Fruit fly (Drosophila melanogaster) whole organism, embryonic: ENCODE data around the gene Ctr1A.

Source experiments
- Abd-B ChIP-seq: fragments of 200-800 bp; sonication (Bioruptor generic); optimal IDR thresholded peaks from 2 replicates; lab custom pipeline; 2018; ENCODE audit warnings: missing biosample characterization, mild to moderate bottlenecking, missing genetic modification characterization, moderate library complexity
- BEAF-32 ChIP-seq: fragments of 200-800 bp; sonication (Bioruptor generic); optimal IDR thresholded peaks from 3 replicates; lab custom pipeline; 2017; ENCODE audit warnings: missing biosample characterization, missing genetic modification characterization, mild to moderate bottlenecking, moderate library complexity, missing genetic modification reagents
- Bgb ChIP-seq: fragments of 200-800 bp; sonication (Bioruptor generic); IDR thresholded peaks from 2 replicates; pipeline ENCODE4 v1.3.6; 2022; ENCODE audit warnings: missing biosample characterization, missing genetic modification characterization; ENCODE audit not compliant: partially characterized antibody
- CG10209 ChIP-seq: fragments of 200-800 bp; sonication (Bioruptor generic); optimal IDR thresholded peaks from 3 replicates; lab custom pipeline; 2017; ENCODE audit warnings: missing biosample characterization, mild to moderate bottlenecking, missing genetic modification characterization, missing genetic modification reagents
- CG11504 ChIP-seq: fragments of 200-800 bp; sonication (Bioruptor generic); optimal IDR thresholded peaks from 3 replicates; lab custom pipeline; 2019; ENCODE audit warnings: missing biosample characterization, mild to moderate bottlenecking, missing genetic modification characterization, moderate library complexity
- CG11560 ChIP-seq: fragments of 200-800 bp; sonication (Bioruptor generic); IDR thresholded peaks from 3 replicates; pipeline ENCODE4 v1.3.6; 2022; ENCODE audit warnings: missing biosample characterization, missing genetic modification characterization
- CG12299 ChIP-seq: fragments of 200-800 bp; sonication (Bioruptor generic); optimal IDR thresholded peaks from 2 replicates; lab custom pipeline; 2018; ENCODE audit warnings: missing biosample characterization, mild to moderate bottlenecking, missing genetic modification characterization
- CG12659 ChIP-seq: fragments of 200-800 bp; sonication (Bioruptor generic); optimal IDR thresholded peaks from 3 replicates; lab custom pipeline; 2017; ENCODE audit warnings: mild to moderate bottlenecking, missing biosample characterization, missing genetic modification reagents, missing genetic modification characterization
- CG16815 ChIP-seq: fragments of 200-800 bp; sonication (Bioruptor generic); optimal IDR thresholded peaks from 3 replicates; lab custom pipeline; 2017; ENCODE audit warnings: missing biosample characterization, mild to moderate bottlenecking, missing genetic modification characterization
- CG17186 ChIP-seq: fragments of 200-800 bp; sonication (Bioruptor generic); optimal IDR thresholded peaks from 3 replicates; lab custom pipeline; 2017; ENCODE audit warnings: missing biosample characterization, missing genetic modification reagents, missing genetic modification characterization
- CG2116 ChIP-seq: fragments of 200-800 bp; sonication (Bioruptor generic); optimal IDR thresholded peaks from 3 replicates; lab custom pipeline; 2018; ENCODE audit warnings: missing biosample characterization, mild to moderate bottlenecking, missing genetic modification characterization
- CG2678 ChIP-seq: fragments of 200-800 bp; sonication (Bioruptor generic); optimal IDR thresholded peaks from 3 replicates; lab custom pipeline; 2019; ENCODE audit warnings: missing biosample characterization, mild to moderate bottlenecking, missing genetic modification characterization, moderate library complexity
- CG31441 ChIP-seq: fragments of 200-800 bp; sonication (Bioruptor generic); IDR thresholded peaks from 2 replicates; pipeline ENCODE4 v1.3.6; 2022; ENCODE audit warnings: missing biosample characterization, missing genetic modification characterization
- CG3726 ChIP-seq: fragments of 200-800 bp; sonication (Bioruptor generic); IDR thresholded peaks from 3 replicates; pipeline ENCODE4, ENCODE4 v1.3.6; 2022; ENCODE audit warnings: missing biosample characterization, missing genetic modification characterization
- CG4424 ChIP-seq: fragments of 200-800 bp; sonication (Bioruptor generic); optimal IDR thresholded peaks from 3 replicates; lab custom pipeline; 2016; ENCODE audit warnings: missing biosample characterization, missing genetic modification characterization
- CG6272 ChIP-seq: fragments of 200-800 bp; sonication (Bioruptor generic); IDR thresholded peaks from 2 replicates; pipeline ENCODE4 v1.3.6; 2022; ENCODE audit warnings: missing biosample characterization, missing genetic modification characterization
- CG7745 ChIP-seq: fragments of 200-800 bp; sonication (Bioruptor generic); optimal IDR thresholded peaks from 2 replicates; lab custom pipeline; 2018; ENCODE audit warnings: missing biosample characterization, mild to moderate bottlenecking, missing genetic modification characterization, moderate library complexity
- CG8290 ChIP-seq, 3 experiments: fragments of 200-800 bp; sonication (Bioruptor generic); optimal IDR thresholded peaks; 2 replicates each; lab custom pipeline; 2016 to 2019; ENCODE audit warnings: missing biosample characterization in 3 of 3, missing genetic modification characterization in 3 of 3, mild to moderate bottlenecking in 2 of 3, moderate library complexity in 1 of 3
- CHES-1-like ChIP-seq: fragments of 200-800 bp; sonication (Bioruptor generic); optimal IDR thresholded peaks from 2 replicates; lab custom pipeline; 2016; ENCODE audit warnings: missing biosample characterization, missing genetic modification characterization
- CkIIα-i1 ChIP-seq: fragments of 200-800 bp; sonication (Bioruptor generic); IDR thresholded peaks from 2 replicates; pipeline ENCODE4 v1.3.6; 2022; ENCODE audit warnings: missing biosample characterization, missing genetic modification characterization
- D19A ChIP-seq: fragments of 200-800 bp; optimal IDR thresholded peaks from 3 replicates; lab custom pipeline; 2019; ENCODE audit warnings: missing biosample characterization, mild to moderate bottlenecking, missing genetic modification characterization, moderate library complexity
- Dad ChIP-seq: fragments of 200-800 bp; sonication (Bioruptor generic); optimal IDR thresholded peaks from 3 replicates; lab custom pipeline; 2016; ENCODE audit warnings: missing biosample characterization, missing genetic modification characterization
- NC2α ChIP-seq: fragments of 200-800 bp; sonication (Bioruptor generic); optimal IDR thresholded peaks from 2 replicates; lab custom pipeline; 2016; ENCODE audit warnings: missing biosample characterization, missing genetic modification characterization
- NK7.1 ChIP-seq: fragments of 200-800 bp; sonication (Bioruptor generic); optimal IDR thresholded peaks from 3 replicates; lab custom pipeline; 2016; ENCODE audit warnings: missing biosample characterization, missing genetic modification characterization
- Pdp1 ChIP-seq, 2 experiments: fragments of 200-800 bp; sonication (Bioruptor generic); optimal IDR thresholded peaks; 3 replicates each; lab custom pipeline; 2016; ENCODE audit warnings: missing biosample characterization in 2 of 2, missing genetic modification characterization in 2 of 2, mild to moderate bottlenecking in 1 of 2, moderate library complexity in 1 of 2
- Six4 ChIP-seq: fragments of 200-800 bp; sonication (Bioruptor generic); optimal IDR thresholded peaks from 2 replicates; lab custom pipeline; 2016; ENCODE audit warnings: missing biosample characterization, missing genetic modification characterization
- Sox102F ChIP-seq: fragments of 200-800 bp; sonication (Bioruptor generic); optimal IDR thresholded peaks from 2 replicates; lab custom pipeline; 2018; ENCODE audit warnings: missing biosample characterization, mild to moderate bottlenecking, missing genetic modification characterization, moderate library complexity
- danr ChIP-seq: fragments of 200-800 bp; sonication (Bioruptor generic); IDR thresholded peaks from 2 replicates; pipeline ENCODE4 v1.3.6; 2022; ENCODE audit warnings: missing biosample characterization, missing genetic modification characterization
- dm ChIP-seq: fragments of 200-800 bp; sonication (Bioruptor generic); optimal IDR thresholded peaks from 3 replicates; lab custom pipeline; 2016; ENCODE audit warnings: missing biosample characterization, missing genetic modification characterization
- dmrt99B ChIP-seq: fragments of 200-800 bp; sonication (Bioruptor generic); optimal IDR thresholded peaks from 2 replicates; lab custom pipeline; 2018; ENCODE audit warnings: missing biosample characterization, mild to moderate bottlenecking, missing genetic modification characterization, moderate library complexity
- fd3F ChIP-seq: fragments of 200-800 bp; sonication (Bioruptor generic); optimal IDR thresholded peaks from 2 replicates; lab custom pipeline; 2018; ENCODE audit warnings: missing biosample characterization, mild to moderate bottlenecking, missing genetic modification characterization, moderate library complexity
- grn ChIP-seq: fragments of 200-800 bp; sonication (Bioruptor generic); optimal IDR thresholded peaks from 3 replicates; lab custom pipeline; 2017; ENCODE audit warnings: missing biosample characterization, missing genetic modification characterization
- hb ChIP-seq: fragments of 200-800 bp; sonication (Bioruptor generic); IDR thresholded peaks from 3 replicates; pipeline ENCODE4 v1.3.6; 2022; ENCODE audit warnings: missing biosample characterization, missing genetic modification characterization; ENCODE audit not compliant: partially characterized antibody
- insv ChIP-seq, 2 experiments: fragments of 200-800 bp; sonication (Bioruptor generic); optimal IDR thresholded peaks; 3 replicates each; lab custom pipeline; 2016 to 2018; ENCODE audit warnings: missing biosample characterization in 2 of 2, missing genetic modification characterization in 2 of 2
- klu ChIP-seq: fragments of 200-800 bp; sonication (Bioruptor generic); IDR thresholded peaks from 2 replicates; pipeline ENCODE4 v1.3.6; 2022; ENCODE audit warnings: missing biosample characterization, missing genetic modification characterization
- kni ChIP-seq: fragments of 200-800 bp; sonication (Bioruptor generic); optimal IDR thresholded peaks from 3 replicates; lab custom pipeline; 2017; ENCODE audit warnings: mild to moderate bottlenecking, missing biosample characterization, missing genetic modification reagents, missing genetic modification characterization
- knrl ChIP-seq: fragments of 200-800 bp; sonication (Bioruptor generic); IDR thresholded peaks from 3 replicates; pipeline ENCODE4 v1.3.6; 2022; ENCODE audit warnings: missing biosample characterization, missing genetic modification characterization; ENCODE audit not compliant: partially characterized antibody
- lilli ChIP-seq: fragments of 200-800 bp; sonication (Bioruptor generic); optimal IDR thresholded peaks from 3 replicates; lab custom pipeline; 2016; ENCODE audit warnings: missing biosample characterization, missing genetic modification characterization
- peb ChIP-seq: fragments of 200-800 bp; sonication (Bioruptor generic); IDR thresholded peaks from 2 replicates; pipeline ENCODE4 v1.3.6; 2022; ENCODE audit warnings: missing biosample characterization, missing genetic modification characterization
- pho ChIP-seq: fragments of 200-800 bp; sonication (Bioruptor generic); optimal IDR thresholded peaks from 2 replicates; lab custom pipeline; 2016; ENCODE audit warnings: missing biosample characterization, missing genetic modification characterization
- pum ChIP-seq: fragments of 200-800 bp; sonication (Bioruptor generic); optimal IDR thresholded peaks from 2 replicates; lab custom pipeline; 2016; ENCODE audit warnings: missing biosample characterization, missing genetic modification characterization
- pzg ChIP-seq: fragments of 200-800 bp; sonication (Bioruptor generic); optimal IDR thresholded peaks from 3 replicates; lab custom pipeline; 2018; ENCODE audit warnings: missing biosample characterization, mild to moderate bottlenecking, missing genetic modification characterization, moderate library complexity
- rib ChIP-seq: fragments of 200-800 bp; sonication (Bioruptor generic); IDR thresholded peaks from 2 replicates; pipeline ENCODE4 v1.3.6; 2022; ENCODE audit warnings: missing biosample characterization, missing genetic modification characterization
- so ChIP-seq: fragments of 200-800 bp; sonication (Bioruptor generic); IDR thresholded peaks from 3 replicates; pipeline ENCODE4 v1.3.6; 2022; ENCODE audit warnings: missing biosample characterization, missing genetic modification characterization
- ssp ChIP-seq: fragments of 200-800 bp; sonication (Bioruptor generic); IDR thresholded peaks from 2 replicates; pipeline ENCODE4 v1.3.6; 2022; ENCODE audit warnings: missing biosample characterization, missing genetic modification characterization
- stc ChIP-seq: fragments of 200-800 bp; sonication (Bioruptor generic); IDR thresholded peaks from 2 replicates; pipeline ENCODE4 v1.3.6; 2022; ENCODE audit warnings: missing biosample characterization, missing genetic modification characterization
- ttk ChIP-seq: fragments of 200-800 bp; sonication (Bioruptor generic); IDR thresholded peaks from 2 replicates; pipeline ENCODE4 v2.1.2; 2022; ENCODE audit warnings: missing biosample characterization, missing genetic modification characterization
- z ChIP-seq: fragments of 200-800 bp; sonication (Bioruptor generic); IDR thresholded peaks from 3 replicates; pipeline ENCODE4 v1.3.6; 2022; ENCODE audit warnings: missing biosample characterization, missing genetic modification characterization

Ctr1A gene

DNA sequence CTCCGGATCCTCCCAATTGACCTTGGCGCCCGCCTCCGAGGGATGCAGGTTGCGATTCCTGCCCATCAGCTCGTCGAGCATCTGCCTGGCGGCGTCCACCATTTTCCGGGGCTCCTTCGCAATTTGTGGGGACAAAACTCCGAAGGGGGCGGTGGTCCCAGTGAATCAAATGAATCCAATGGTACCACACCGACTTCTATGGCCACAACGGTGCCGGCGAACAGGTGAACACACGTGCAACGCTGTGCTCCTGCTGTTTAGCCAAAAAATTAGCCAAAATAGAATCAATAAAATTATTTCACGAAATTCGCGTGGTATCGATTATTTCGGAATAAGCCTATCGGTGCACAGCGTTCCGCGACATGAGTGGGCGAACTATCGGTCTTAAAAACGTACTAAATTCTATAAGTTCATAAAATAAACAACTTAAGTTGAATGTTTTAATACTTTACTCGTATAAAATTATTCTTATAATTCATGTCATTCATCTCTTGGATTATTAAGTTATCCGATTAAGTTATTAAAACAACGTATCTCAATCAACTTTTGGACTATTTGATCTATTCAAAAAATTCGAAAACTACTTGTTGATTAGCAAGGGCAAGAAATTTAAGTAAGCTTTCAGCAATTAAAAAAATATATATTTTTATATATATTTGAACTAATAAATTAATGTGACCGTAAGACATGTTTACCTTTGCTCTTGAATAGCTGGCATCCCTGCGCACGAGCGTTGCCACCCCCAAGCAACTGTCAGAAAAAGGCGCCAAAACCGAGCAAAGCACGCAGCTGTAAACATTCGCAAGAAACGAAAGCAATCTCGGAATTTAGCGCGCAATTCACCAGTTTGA, 12.4 kb downstream of the Ctr1A start, which contains the start of the genes CG3198 and Mcm6 (continued):
- TF ChIP-seq stc (GFP tag; lab: Robert Waterston, UW), result no peak
- TF ChIP-seq CG11504, result no peak
- no peak for TF ChIP-seq CG8290 (GFP tag; optimal IDR thresholded peaks at IDR 0.05; lab: Kevin White, UChicago)
- no peak for TF ChIP-seq CG8290 (tag; optimal IDR thresholded peaks at IDR 0.05; lab: Kevin White, UChicago)
- TF ChIP-seq Abd-B, result no peak
- TF ChIP-seq Dad (GFP tag; lab: Kevin White, UChicago), result no peak
- no peak for TF ChIP-seq D19A (tag; lab: Kevin White, UChicago)
- no peak for TF ChIP-seq Sox102F (GFP tag; lab: Kevin White, UChicago)
- no peak for TF ChIP-seq CG12299 (tag; lab: Kevin White, UChicago)
- no peak for TF ChIP-seq ssp (GFP tag; lab: Robert Waterston, UW)
- TF ChIP-seq CG7745, result no peak
- no peak for TF ChIP-seq pum (GFP tag; lab: Kevin White, UChicago)
- TF ChIP-seq CG12659 (GFP tag; lab: Kevin White, UChicago), result no peak
- TF ChIP-seq CG11560 (tag; lab: Robert Waterston, UW), result no peak
- no peak for TF ChIP-seq CG6272 (GFP tag; lab: Robert Waterston, UW)
- no peak for TF ChIP-seq grn (GFP tag; lab: Kevin White, UChicago)
- TF ChIP-seq Pdp1 (GFP tag; optimal IDR thresholded peaks at IDR 0.05; lab: Kevin White, UChicago), result no peak
- no peak for TF ChIP-seq fd3F (GFP tag; lab: Kevin White, UChicago)
- no peak for TF ChIP-seq rib (GFP tag; lab: Robert Waterston, UW)
- no peak for TF ChIP-seq dmrt99B (tag; lab: Kevin White, UChicago)
- TF ChIP-seq ttk (GFP tag; lab: Robert Waterston, UW), result no peak
- TF ChIP-seq NK7.1 (GFP tag; lab: Kevin White, UChicago), result no peak
- no peak for TF ChIP-seq peb (GFP tag; lab: Robert Waterston, UW)
- no peak for TF ChIP-seq CG16815 (GFP tag; lab: Kevin White, UChicago)
- TF ChIP-seq z, result no peak
- no peak for TF ChIP-seq hb (GFP tag; lab: Robert Waterston, UW)
- no peak for TF ChIP-seq kni
- TF ChIP-seq danr (GFP tag; lab: Robert Waterston, UW), result no peak
- TF ChIP-seq CG10209 (GFP tag; lab: Kevin White, UChicago), result no peak
- no peak for TF ChIP-seq pho (GFP tag; lab: Kevin White, UChicago)
- TF ChIP-seq Bgb (GFP tag; lab: Robert Waterston, UW), result peak; percentile 52; the same call in 1 of the 2 replicates
- TF ChIP-seq Six4, result no peak
- TF ChIP-seq lilli, result no peak
- no peak for TF ChIP-seq klu (GFP tag; lab: Robert Waterston, UW)
- no peak for TF ChIP-seq CG31441 (GFP tag; lab: Robert Waterston, UW)
- TF ChIP-seq CG2678 (tag; lab: Kevin White, UChicago), result no peak
- TF ChIP-seq so (GFP tag; lab: Robert Waterston, UW), result no peak
- no peak for TF ChIP-seq NC2α

- TF ChIP-seq CG2116 (GFP tag; lab: Kevin White, UChicago), result peak; percentile 97
- TF ChIP-seq CG3726 (GFP tag; lab: Robert Waterston, UW), result no peak
- peak; percentile 41 for TF ChIP-seq CG17186
- TF ChIP-seq pzg (GFP tag; lab: Kevin White, UChicago), result peak; percentile 63
- TF ChIP-seq CHES-1-like (GFP tag; lab: Kevin White, UChicago), result peak; percentile 36
- TF ChIP-seq Abd-B, result no peak
- peak; percentile 90 for TF ChIP-seq knrl (GFP tag; lab: Robert Waterston, UW)
- peak; percentile 61 for TF ChIP-seq dm (GFP tag; lab: Kevin White, UChicago)
- peak in 1 of 2 experiments; percentile 81 for TF ChIP-seq Pdp1 (GFP tag; optimal IDR thresholded peaks at IDR 0.05; lab: Kevin White, UChicago)
- peak; percentile 4 for TF ChIP-seq CG4424
- no peak for TF ChIP-seq insv (GFP tag; optimal IDR thresholded peaks at IDR 0.05; lab: Kevin White, UChicago)
- TF ChIP-seq Dad (GFP tag; lab: Kevin White, UChicago), result no peak
- TF ChIP-seq BEAF-32 (GFP tag; lab: Kevin White, UChicago), result peak; percentile 92
- no peak for TF ChIP-seq CkIIα-i1
Observed at dm6 chrX:6677826-6678489, 16.5 kb downstream of the Ctr1A start, which contains the start of gene Fum1. TSS of gene Fum1 (plus strand) at chrX:6678424.
